Fruit fly (Drosophila melanogaster) whole organism, embryonic: ENCODE measurements around the gene Dpm1.

Experiments
- CG10147 ChIP-seq: fragments of 200-800 bp; sonication (Bioruptor generic); optimal IDR thresholded peaks from 2 replicates; lab custom pipeline; 2019; ENCODE audit warnings: missing biosample characterization, mild to moderate bottlenecking, missing genetic modification characterization, moderate library complexity
- CG10366 ChIP-seq: fragments of 200-800 bp; sonication (Bioruptor generic); IDR thresholded peaks from 2 replicates; pipeline ENCODE4 v1.3.6; 2022; ENCODE audit warnings: missing biosample characterization, missing genetic modification characterization
- CG11456 ChIP-seq: fragments of 200-800 bp; sonication (Bioruptor generic); IDR thresholded peaks from 3 replicates; pipeline ENCODE4 v1.3.6; 2022; ENCODE audit warnings: missing biosample characterization, missing genetic modification characterization
- CG13624 ChIP-seq: fragments of 200-800 bp; sonication (Bioruptor generic); optimal IDR thresholded peaks from 2 replicates; lab custom pipeline; 2016; ENCODE audit warnings: missing biosample characterization, missing genetic modification characterization
- CG14965 ChIP-seq: fragments of 200-800 bp; sonication (Bioruptor generic); optimal IDR thresholded peaks from 2 replicates; lab custom pipeline; 2016; ENCODE audit warnings: missing biosample characterization, missing genetic modification characterization, borderline replicate concordance
- CG1603 ChIP-seq: fragments of 200-800 bp; sonication (Bioruptor generic); optimal IDR thresholded peaks from 2 replicates; lab custom pipeline; 2019; ENCODE audit warnings: missing biosample characterization, mild to moderate bottlenecking, missing genetic modification characterization, moderate library complexity
- CG17359 ChIP-seq: fragments of 200-800 bp; sonication (Bioruptor generic); optimal IDR thresholded peaks from 3 replicates; lab custom pipeline; 2018; ENCODE audit warnings: missing biosample characterization, mild to moderate bottlenecking, missing genetic modification characterization, moderate library complexity
- CG17612 ChIP-seq: fragments of 200-800 bp; sonication (Bioruptor generic); IDR thresholded peaks from 2 replicates; pipeline ENCODE4 v1.3.6; 2022; ENCODE audit warnings: missing biosample characterization, missing genetic modification characterization
- CG17912 ChIP-seq: fragments of 200-800 bp; sonication (Bioruptor generic); optimal IDR thresholded peaks from 2 replicates; lab custom pipeline; 2018; ENCODE audit warnings: missing biosample characterization, mild to moderate bottlenecking, missing genetic modification characterization
- CG18011 ChIP-seq: fragments of 200-800 bp; sonication (Bioruptor generic); optimal IDR thresholded peaks from 2 replicates; lab custom pipeline; 2017; ENCODE audit warnings: missing biosample characterization, missing genetic modification characterization, mild to moderate bottlenecking, moderate library complexity, missing genotype
- CG34376 ChIP-seq: fragments of 200-800 bp; sonication (Bioruptor generic); optimal IDR thresholded peaks from 2 replicates; lab custom pipeline; 2018; ENCODE audit warnings: missing biosample characterization, mild to moderate bottlenecking, missing genetic modification characterization
- CG34422 ChIP-seq: fragments of 200-800 bp; sonication (Bioruptor generic); IDR thresholded peaks from 3 replicates; pipeline ENCODE4 v1.3.6; 2022; ENCODE audit warnings: missing biosample characterization, missing genetic modification characterization
- CG4854 ChIP-seq: fragments of 200-800 bp; sonication (Bioruptor generic); optimal IDR thresholded peaks from 2 replicates; lab custom pipeline; 2016; ENCODE audit warnings: missing biosample characterization, missing genetic modification characterization, inconsistent platforms
- CG5180 ChIP-seq: fragments of 200-800 bp; sonication (Bioruptor generic); optimal IDR thresholded peaks from 3 replicates; lab custom pipeline; 2017; ENCODE audit warnings: missing biosample characterization, missing genetic modification characterization, mild to moderate bottlenecking, moderate library complexity, missing genetic modification reagents
- CG6254 ChIP-seq: fragments of 200-800 bp; sonication (Bioruptor generic); optimal IDR thresholded peaks from 3 replicates; lab custom pipeline; 2017; ENCODE audit warnings: mild to moderate bottlenecking, missing biosample characterization, missing genetic modification reagents, missing genetic modification characterization
- CG7987 ChIP-seq: fragments of 200-800 bp; sonication (Bioruptor generic); optimal IDR thresholded peaks from 2 replicates; lab custom pipeline; 2018; ENCODE audit warnings: missing biosample characterization, mild to moderate bottlenecking, missing genetic modification characterization, moderate library complexity
- Fer3 ChIP-seq: fragments of 200-800 bp; sonication (Bioruptor generic); optimal IDR thresholded peaks from 2 replicates; lab custom pipeline; 2018; ENCODE audit warnings: missing biosample characterization, mild to moderate bottlenecking, missing genetic modification characterization, moderate library complexity
- HmgD ChIP-seq: fragments of 200-800 bp; sonication (Bioruptor generic); optimal IDR thresholded peaks from 3 replicates; lab custom pipeline; 2016; ENCODE audit warnings: missing biosample characterization, missing genetic modification characterization
- Hr39 ChIP-seq: fragments of >200 bp; optimal IDR thresholded peaks from 2 replicates; lab custom pipeline; 2017
- Mes4 ChIP-seq: fragments of 200-800 bp; sonication (Bioruptor generic); optimal IDR thresholded peaks from 2 replicates; lab custom pipeline; 2016; ENCODE audit warnings: missing biosample characterization, missing genetic modification characterization
- NC2α ChIP-seq: fragments of 200-800 bp; sonication (Bioruptor generic); optimal IDR thresholded peaks from 2 replicates; lab custom pipeline; 2016; ENCODE audit warnings: missing biosample characterization, missing genetic modification characterization
- NC2β ChIP-seq: fragments of 200-800 bp; sonication (Bioruptor generic); optimal IDR thresholded peaks from 2 replicates; lab custom pipeline; 2016; ENCODE audit warnings: missing biosample characterization, missing genetic modification characterization
- Neu2 ChIP-seq: fragments of 200-800 bp; sonication (Bioruptor generic); optimal IDR thresholded peaks from 3 replicates; lab custom pipeline; 2016; ENCODE audit warnings: missing biosample characterization, missing genetic modification characterization, borderline replicate concordance
- Nf-YA ChIP-seq: fragments of 200-800 bp; sonication (Bioruptor generic); IDR thresholded peaks from 2 replicates; pipeline ENCODE4 v1.3.6; 2022; ENCODE audit warnings: missing biosample characterization, missing genetic modification characterization
- Optix ChIP-seq: fragments of 200-800 bp; sonication (Bioruptor generic); IDR thresholded peaks from 3 replicates; pipeline ENCODE4 v1.3.6; 2022; ENCODE audit warnings: missing biosample characterization, missing genetic modification characterization
- Ptx1 ChIP-seq: fragments of 200-800 bp; sonication (Bioruptor generic); IDR thresholded peaks from 2 replicates; pipeline ENCODE4 v1.3.6; 2022; ENCODE audit warnings: missing biosample characterization, missing genetic modification characterization
- Ravus ChIP-seq: fragments of 200-800 bp; sonication (Bioruptor generic); IDR thresholded peaks from 2 replicates; pipeline ENCODE4 v1.3.6; 2022; ENCODE audit warnings: missing biosample characterization, missing genetic modification characterization
- Six4 ChIP-seq: fragments of 200-800 bp; sonication (Bioruptor generic); optimal IDR thresholded peaks from 2 replicates; lab custom pipeline; 2016; ENCODE audit warnings: missing biosample characterization, missing genetic modification characterization
- Sox102F ChIP-seq: fragments of 200-800 bp; sonication (Bioruptor generic); optimal IDR thresholded peaks from 2 replicates; lab custom pipeline; 2018; ENCODE audit warnings: missing biosample characterization, mild to moderate bottlenecking, missing genetic modification characterization, moderate library complexity
- Usf ChIP-seq: fragments of 200-800 bp; sonication (Bioruptor generic); optimal IDR thresholded peaks from 2 replicates; lab custom pipeline; 2017; ENCODE audit warnings: missing genotype, missing biosample characterization, missing genetic modification characterization
- Xrp1 ChIP-seq: fragments of 200-800 bp; sonication (Bioruptor generic); IDR thresholded peaks from 2 replicates; pipeline ENCODE4 v1.3.6; 2022; ENCODE audit warnings: missing biosample characterization, missing genetic modification characterization
- amos ChIP-seq: fragments of 200-800 bp; sonication (Bioruptor generic); IDR thresholded peaks from 2 replicates; pipeline ENCODE4 v1.3.6; 2022; ENCODE audit warnings: missing biosample characterization, missing genetic modification characterization; ENCODE audit not compliant: partially characterized antibody
- ash1 ChIP-seq: fragments of 200-800 bp; sonication (Bioruptor generic); optimal IDR thresholded peaks from 2 replicates; lab custom pipeline; 2018; ENCODE audit warnings: missing biosample characterization, mild to moderate bottlenecking, missing genetic modification characterization
- ato ChIP-seq: fragments of 200-800 bp; sonication (Bioruptor generic); IDR thresholded peaks from 2 replicates; pipeline ENCODE4 v1.3.6; 2022; ENCODE audit warnings: missing biosample characterization, missing genetic modification characterization; ENCODE audit not compliant: partially characterized antibody
- chn ChIP-seq: fragments of 200-800 bp; sonication (Bioruptor generic); optimal IDR thresholded peaks from 2 replicates; lab custom pipeline; 2016; ENCODE audit warnings: missing biosample characterization, missing genetic modification characterization
- corto ChIP-seq: fragments of 200-800 bp; sonication (Bioruptor generic); optimal IDR thresholded peaks from 2 replicates; lab custom pipeline; 2016; ENCODE audit warnings: missing biosample characterization, mild to moderate bottlenecking, missing genetic modification characterization, moderate library complexity
- exex ChIP-seq: fragments of 200-800 bp; sonication (Bioruptor generic); optimal IDR thresholded peaks from 4 replicates; lab custom pipeline; 2018; ENCODE audit warnings: missing biosample characterization, mild to moderate bottlenecking, missing genetic modification characterization, moderate library complexity
- grn ChIP-seq: fragments of 200-800 bp; sonication (Bioruptor generic); optimal IDR thresholded peaks from 3 replicates; lab custom pipeline; 2017; ENCODE audit warnings: missing biosample characterization, missing genetic modification characterization
- lmd ChIP-seq: fragments of 200-800 bp; sonication (Bioruptor generic); IDR thresholded peaks from 2 replicates; pipeline ENCODE4 v1.3.6; 2022; ENCODE audit warnings: missing biosample characterization, missing genetic modification characterization
- luna ChIP-seq: fragments of 200-800 bp; sonication (Bioruptor generic); optimal IDR thresholded peaks from 2 replicates; lab custom pipeline; 2016; ENCODE audit warnings: missing biosample characterization, missing genetic modification characterization
- nau ChIP-seq: fragments of 200-800 bp; sonication (Bioruptor generic); optimal IDR thresholded peaks from 3 replicates; lab custom pipeline; 2017; ENCODE audit warnings: missing biosample characterization, mild to moderate bottlenecking, missing genetic modification characterization, missing genetic modification reagents
- odd ChIP-seq: fragments of 200-800 bp; sonication (Bioruptor generic); optimal IDR thresholded peaks from 2 replicates; lab custom pipeline; 2017; ENCODE audit warnings: missing biosample characterization, mild to moderate bottlenecking, missing genetic modification characterization
- pita ChIP-seq: fragments of 200-800 bp; sonication (Bioruptor generic); optimal IDR thresholded peaks from 2 replicates; lab custom pipeline; 2017; ENCODE audit warnings: missing biosample characterization, mild to moderate bottlenecking, missing genetic modification characterization
- pum ChIP-seq: fragments of 200-800 bp; sonication (Bioruptor generic); optimal IDR thresholded peaks from 2 replicates; lab custom pipeline; 2016; ENCODE audit warnings: missing biosample characterization, missing genetic modification characterization
- slp2 ChIP-seq: fragments of 200-800 bp; sonication (Bioruptor generic); optimal IDR thresholded peaks from 2 replicates; lab custom pipeline; 2016; ENCODE audit warnings: missing biosample characterization, missing genetic modification characterization
- sug ChIP-seq: fragments of 200-800 bp; optimal IDR thresholded peaks from 2 replicates; lab custom pipeline; 2019; ENCODE audit warnings: missing biosample characterization, mild to moderate bottlenecking, missing genetic modification characterization, moderate library complexity
- tap ChIP-seq: fragments of 200-800 bp; optimal IDR thresholded peaks from 3 replicates; lab custom pipeline; 2019; ENCODE audit warnings: missing biosample characterization, mild to moderate bottlenecking, missing genetic modification characterization, moderate library complexity
- tgo ChIP-seq: fragments of 200-800 bp; sonication (Bioruptor generic); IDR thresholded peaks from 3 replicates; pipeline ENCODE4 v1.3.6; 2022; ENCODE audit warnings: missing biosample characterization, missing genetic modification characterization
- vfl ChIP-seq: fragments of 200-800 bp; sonication (Bioruptor generic); optimal IDR thresholded peaks from 2 replicates; lab custom pipeline; 2016; ENCODE audit warnings: missing biosample characterization, missing genetic modification characterization
- yki ChIP-seq: fragments of >200 bp; optimal IDR thresholded peaks from 3 replicates; lab custom pipeline; 2018

Dpm1 gene

dm6 chr2L:19492934-19493686 lies 33.1 kb downstream of the Dpm1 start, which contains the start of the genes swm and Ctu2 (continued):
- TF ChIP-seq Sox102F: no peak
- TF ChIP-seq Optix (GFP tag; lab: Robert Waterston, UW): no peak
- TF ChIP-seq CG4854 (GFP tag; lab: Kevin White, UChicago): no peak
- TF ChIP-seq lmd (GFP tag; lab: Robert Waterston, UW): peak; percentile 51
- TF ChIP-seq exex: peak; percentile 50
- peak; percentile 23 for TF ChIP-seq pum (GFP tag; lab: Kevin White, UChicago)
- TF ChIP-seq pita (GFP tag; lab: Kevin White, UChicago): no peak
- no peak for TF ChIP-seq CG17912 (GFP tag; lab: Kevin White, UChicago)
- TF ChIP-seq CG10147 (GFP tag; lab: Kevin White, UChicago): peak; percentile 51
- TF ChIP-seq Ptx1: peak; percentile 72
- TF ChIP-seq amos (GFP tag; lab: Robert Waterston, UW): peak; percentile 67
- TF ChIP-seq CG5180: no peak
- TF ChIP-seq corto: no peak
- TF ChIP-seq Ravus (GFP tag; lab: Robert Waterston, UW): no peak
- TF ChIP-seq ato (GFP tag; lab: Robert Waterston, UW): no peak
- TF ChIP-seq Hr39 (lab: Kevin White, UChicago): no peak
- peak; percentile 82 for TF ChIP-seq Fer3 (tag; lab: Kevin White, UChicago)
- TF ChIP-seq slp2 (GFP tag; lab: Kevin White, UChicago): no peak
- no peak for TF ChIP-seq NC2α
- TF ChIP-seq nau (GFP tag; lab: Kevin White, UChicago): no peak
- TF ChIP-seq grn (GFP tag; lab: Kevin White, UChicago): no peak
- no peak for TF ChIP-seq CG7987 (GFP tag; lab: Kevin White, UChicago)
- TF ChIP-seq chn (GFP tag; lab: Kevin White, UChicago): no peak
- TF ChIP-seq Six4: no peak
- TF ChIP-seq Mes4 (GFP tag; lab: Kevin White, UChicago): no peak
- no peak for TF ChIP-seq CG6254
- peak; percentile 72 for TF ChIP-seq Xrp1 (GFP tag; lab: Robert Waterston, UW)
- TF ChIP-seq HmgD: peak; percentile 24
- no peak for TF ChIP-seq yki (lab: Kevin White, UChicago)
- no peak for TF ChIP-seq CG14965 (GFP tag; lab: Kevin White, UChicago)
- TF ChIP-seq tap (tag; lab: Kevin White, UChicago): no peak
- TF ChIP-seq CG34376 (GFP tag; lab: Kevin White, UChicago): peak; percentile 19
- TF ChIP-seq CG17359 (tag; lab: Kevin White, UChicago): peak; percentile 56
- TF ChIP-seq NC2β (GFP tag; lab: Kevin White, UChicago): no peak
- no peak for TF ChIP-seq CG17612 (GFP tag; lab: Robert Waterston, UW)
- no peak for TF ChIP-seq ash1 (GFP tag; lab: Kevin White, UChicago)
- no peak for TF ChIP-seq CG11456 (GFP tag; lab: Robert Waterston, UW)
- TF ChIP-seq sug: peak; percentile 85
- peak; percentile 16 for TF ChIP-seq vfl (GFP tag; lab: Kevin White, UChicago)
- TF ChIP-seq Nf-YA (GFP tag; lab: Robert Waterston, UW): no peak
- peak; percentile 5 for TF ChIP-seq CG1603 (tag; lab: Kevin White, UChicago)
- TF ChIP-seq odd (GFP tag; lab: Kevin White, UChicago): no peak
- peak; percentile 21 for TF ChIP-seq CG18011 (GFP tag; lab: Kevin White, UChicago)
- peak; percentile 39; the same call in 1 of the 3 replicates for TF ChIP-seq CG34422 (GFP tag; lab: Robert Waterston, UW)
- TF ChIP-seq luna (GFP tag; lab: Kevin White, UChicago): no peak
- peak; percentile 25; the same call in 1 of the 2 replicates for TF ChIP-seq CG10366 (GFP tag; lab: Robert Waterston, UW)
- peak; percentile 13 for TF ChIP-seq Usf
- TF ChIP-seq Neu2 (GFP tag; lab: Kevin White, UChicago): no peak
- TF ChIP-seq tgo (GFP tag; lab: Robert Waterston, UW): peak; percentile 42; the same call in 2 of the 3 replicates
- peak; percentile 17 for TF ChIP-seq CG13624 (GFP tag; lab: Kevin White, UChicago)
